Fruit fly (Drosophila melanogaster): ENCODE results near the gene sfl.

- TF ChIP-seq dac (GFP tag; optimal IDR thresholded peaks at IDR 0.05) (no peak), Blimp-1 (GFP tag; optimal IDR thresholded peaks at IDR 0.05) (no peak)
Measured at dm6 chr3L:6467691-6468329, 27.7 kb upstream of the sfl start.

Measured in whole organism, prepupa.